Fruit fly (Drosophila melanogaster): ENCODE results near the gene ana1.

ana1 gene

dm6 chr3R:24565748-24566239, 35.4 kb downstream of the ana1 start:
- TF ChIP-seq Abd-B (GFP tag; optimal IDR thresholded peaks at IDR 0.05) = no peak
- no peak for TF ChIP-seq CG9705 (GFP tag; optimal IDR thresholded peaks at IDR 0.05)
- peak; percentile 61 for TF ChIP-seq Sp1 (GFP tag; optimal IDR thresholded peaks at IDR 0.05)
- no peak for TF ChIP-seq tai (GFP tag; optimal IDR thresholded peaks at IDR 0.05)
- TF ChIP-seq CrebA (GFP tag; optimal IDR thresholded peaks at IDR 0.05; ENCODE audit: borderline replicate concordance) = peak; percentile 94
- TF ChIP-seq Hr78 (GFP tag; optimal IDR thresholded peaks at IDR 0.05) = no peak
- peak; percentile 37 for TF ChIP-seq Jra (GFP tag; optimal IDR thresholded peaks at IDR 0.05)
- no peak for TF ChIP-seq sv (GFP tag; optimal IDR thresholded peaks at IDR 0.05)
- peak; percentile 81 for TF ChIP-seq h (GFP tag; optimal IDR thresholded peaks at IDR 0.05)
- peak; percentile 75 for TF ChIP-seq Vsx2 (GFP tag; optimal IDR thresholded peaks at IDR 0.05; ENCODE audit: partially characterized antibody)
- TF ChIP-seq dl (GFP tag; optimal IDR thresholded peaks at IDR 0.05; ENCODE audit: insufficient read depth in 1 of 2, partially characterized antibody in 2 of 2) = peak; percentile 91 to 95
- peak; percentile 69 for TF ChIP-seq sage (GFP tag; optimal IDR thresholded peaks at IDR 0.05)
- TF ChIP-seq rgr (GFP tag; optimal IDR thresholded peaks at IDR 0.05) = peak; percentile 63
- peak; percentile 87 for TF ChIP-seq brk (GFP tag; optimal IDR thresholded peaks at IDR 0.05)
- peak; percentile 66 for TF ChIP-seq OdsH (GFP tag; optimal IDR thresholded peaks at IDR 0.05)
- no peak for TF ChIP-seq Myc (optimal IDR thresholded peaks at IDR 0.05)
- no peak for TF ChIP-seq dmrt93B (GFP tag; optimal IDR thresholded peaks at IDR 0.05)
- TF ChIP-seq Rel (GFP tag; optimal IDR thresholded peaks at IDR 0.05) = peak; percentile 79
- peak; percentile 68 for TF ChIP-seq Rel (tag; optimal IDR thresholded peaks at IDR 0.05)
- TF ChIP-seq fru (GFP tag; optimal IDR thresholded peaks at IDR 0.05) = peak; percentile 37
- TF ChIP-seq Dif (GFP tag; optimal IDR thresholded peaks at IDR 0.05; ENCODE audit: partially characterized antibody) = peak; percentile 92
- no peak for TF ChIP-seq usp (GFP tag; optimal IDR thresholded peaks at IDR 0.05)
- TF ChIP-seq CG32264 (GFP tag; optimal IDR thresholded peaks at IDR 0.05) = peak; percentile 12
- TF ChIP-seq br (GFP tag; optimal IDR thresholded peaks at IDR 0.05) = peak; percentile 91
- TF ChIP-seq HLH106 (tag; optimal IDR thresholded peaks at IDR 0.05) = no peak
- no peak for TF ChIP-seq N (GFP tag; optimal IDR thresholded peaks at IDR 0.05)
- TF ChIP-seq Hnf4 (GFP tag; optimal IDR thresholded peaks at IDR 0.05) = peak; percentile 48
- no peak for TF ChIP-seq Dfd (GFP tag; optimal IDR thresholded peaks at IDR 0.05)
- no peak for TF ChIP-seq Mio (GFP tag; optimal IDR thresholded peaks at IDR 0.05)
- TF ChIP-seq pan (optimal IDR thresholded peaks at IDR 0.05) = no peak
- peak; percentile 40 for TF ChIP-seq Hr83 (GFP tag; optimal IDR thresholded peaks at IDR 0.05; ENCODE audit: poor library complexity, severe bottlenecking)
- no peak for TF ChIP-seq jim (GFP tag; optimal IDR thresholded peaks at IDR 0.05)
- TF ChIP-seq foxo (GFP tag; optimal IDR thresholded peaks at IDR 0.05) = peak in 1 of 2 experiments; percentile 27
- TF ChIP-seq psq (GFP tag; optimal IDR thresholded peaks at IDR 0.05) = peak; percentile 91

dm6 chr3R:24566756-24567426, 36.5 kb downstream of the ana1 start:
- TF ChIP-seq fru (GFP tag; optimal IDR thresholded peaks at IDR 0.05) (peak; percentile 3), rgr (GFP tag; optimal IDR thresholded peaks at IDR 0.05) (peak; percentile 24), foxo (GFP tag; optimal IDR thresholded peaks at IDR 0.05) (no peak), h (GFP tag; optimal IDR thresholded peaks at IDR 0.05) (peak; percentile 35), Hnf4 (GFP tag; optimal IDR thresholded peaks at IDR 0.05) (no peak), Vsx2 (GFP tag; optimal IDR thresholded peaks at IDR 0.05; ENCODE audit: partially characterized antibody) (no peak), psq (GFP tag; optimal IDR thresholded peaks at IDR 0.05) (peak; percentile 58), OdsH (GFP tag; optimal IDR thresholded peaks at IDR 0.05) (peak; percentile 19), Myc (optimal IDR thresholded peaks at IDR 0.05) (no peak), GATAd (GFP tag; optimal IDR thresholded peaks at IDR 0.05) (no peak), br (GFP tag; optimal IDR thresholded peaks at IDR 0.05) (peak; percentile 35), sv (GFP tag; optimal IDR thresholded peaks at IDR 0.05) (no peak)

dm6 chr3R:24567427-24567771, 37.0 kb downstream of the ana1 start:
- TF ChIP-seq fru (GFP tag; optimal IDR thresholded peaks at IDR 0.05) (peak; percentile 43), Hr83 (GFP tag; optimal IDR thresholded peaks at IDR 0.05; ENCODE audit: poor library complexity, severe bottlenecking) (peak; percentile 18), br (GFP tag; optimal IDR thresholded peaks at IDR 0.05) (peak; percentile 54), psq (GFP tag; optimal IDR thresholded peaks at IDR 0.05) (peak; percentile 46), sv (GFP tag; optimal IDR thresholded peaks at IDR 0.05) (peak; percentile 87), usp (GFP tag; optimal IDR thresholded peaks at IDR 0.05) (no peak), Hnf4 (GFP tag; optimal IDR thresholded peaks at IDR 0.05) (peak; percentile 63), rgr (GFP tag; optimal IDR thresholded peaks at IDR 0.05) (peak; percentile 76), Dif (GFP tag; optimal IDR thresholded peaks at IDR 0.05; ENCODE audit: partially characterized antibody) (no peak), dsf (GFP tag; optimal IDR thresholded peaks at IDR 0.05; ENCODE audit: borderline replicate concordance) (no peak), HLH106 (tag; optimal IDR thresholded peaks at IDR 0.05) (peak; percentile 47), dmrt93B (GFP tag; optimal IDR thresholded peaks at IDR 0.05) (peak; percentile 37), CrebA (GFP tag; optimal IDR thresholded peaks at IDR 0.05; ENCODE audit: borderline replicate concordance) (no peak), Dfd (GFP tag; optimal IDR thresholded peaks at IDR 0.05) (no peak), foxo (GFP tag; optimal IDR thresholded peaks at IDR 0.05) (peak in 1 of 2 experiments; percentile 69), Jra (GFP tag; optimal IDR thresholded peaks at IDR 0.05) (peak; percentile 9), h (GFP tag; optimal IDR thresholded peaks at IDR 0.05) (peak; percentile 76), GATAd (GFP tag; optimal IDR thresholded peaks at IDR 0.05) (no peak), Hr78 (GFP tag; optimal IDR thresholded peaks at IDR 0.05) (no peak), dl (GFP tag; optimal IDR thresholded peaks at IDR 0.05; ENCODE audit: insufficient read depth in 1 of 2, partially characterized antibody in 2 of 2) (no peak), Rel (GFP tag; optimal IDR thresholded peaks at IDR 0.05) (no peak), Rel (tag; optimal IDR thresholded peaks at IDR 0.05) (no peak), Mio (GFP tag; optimal IDR thresholded peaks at IDR 0.05) (no peak), N (GFP tag; optimal IDR thresholded peaks at IDR 0.05) (no peak), sage (GFP tag; optimal IDR thresholded peaks at IDR 0.05) (no peak), Vsx2 (GFP tag; optimal IDR thresholded peaks at IDR 0.05; ENCODE audit: partially characterized antibody) (no peak), Sp1 (GFP tag; optimal IDR thresholded peaks at IDR 0.05) (peak; percentile 38), tai (GFP tag; optimal IDR thresholded peaks at IDR 0.05) (peak; percentile 38), brk (GFP tag; optimal IDR thresholded peaks at IDR 0.05) (no peak), woc (GFP tag; optimal IDR thresholded peaks at IDR 0.05) (peak; percentile 18), OdsH (GFP tag; optimal IDR thresholded peaks at IDR 0.05) (peak; percentile 26), CG9705 (GFP tag; optimal IDR thresholded peaks at IDR 0.05) (no peak), pan (optimal IDR thresholded peaks at IDR 0.05) (no peak), CG32264 (GFP tag; optimal IDR thresholded peaks at IDR 0.05) (no peak), lola (GFP tag; optimal IDR thresholded peaks at IDR 0.05) (no peak), Myc (optimal IDR thresholded peaks at IDR 0.05) (no peak)
